Fruit fly (Drosophila melanogaster) whole organism: ENCODE measurements around the gene CG32270.

Experiments
- CG8478 ChIP-seq: fragments of >200 bp; optimal IDR thresholded peaks from 2 replicates; lab custom pipeline; 2018; ENCODE audit warnings: inconsistent platforms
- Dll ChIP-seq: fragments of >200 bp; optimal IDR thresholded peaks from 2 replicates; lab custom pipeline; 2017
- psq ChIP-seq: fragments of >200 bp; optimal IDR thresholded peaks from 2 replicates; lab custom pipeline; 2017

- TF ChIP-seq CG8478 (lab: Kevin White, UChicago), result no peak
- TF ChIP-seq Dll (lab: Kevin White, UChicago), result no peak
- no peak for TF ChIP-seq psq (lab: Kevin White, UChicago)
Measured at dm6 chr3L:3184104-3184503, 24.7 kb downstream of the CG32270 start, which contains the start of gene CG42494.
